Fruit fly (Drosophila melanogaster) whole organism, prepupa: ENCODE data around the gene oc.

Experiments used
- Blimp-1 ChIP-seq: fragments of 200-800 bp; sonication (Bioruptor generic); optimal IDR thresholded peaks from 3 replicates; lab custom pipeline; 2017; ENCODE audit warnings: missing biosample characterization, missing genetic modification characterization, mild to moderate bottlenecking, moderate library complexity, missing genetic modification reagents
- CG10631 ChIP-seq: fragments of 200-800 bp; sonication (Bioruptor generic); optimal IDR thresholded peaks from 2 replicates; lab custom pipeline; 2016; ENCODE audit warnings: missing biosample characterization, missing genetic modification characterization
- CG10669 ChIP-seq: fragments of 200-800 bp; sonication (Bioruptor generic); optimal IDR thresholded peaks from 3 replicates; lab custom pipeline; 2018; ENCODE audit warnings: missing biosample characterization, mild to moderate bottlenecking, missing genetic modification characterization, moderate library complexity
- CG11762 ChIP-seq: fragments of 200-800 bp; sonication (Bioruptor generic); optimal IDR thresholded peaks from 3 replicates; lab custom pipeline; 2016; ENCODE audit warnings: missing biosample characterization, missing genetic modification characterization; ENCODE audit not compliant: insufficient read depth
- CG1621 ChIP-seq: fragments of 200-800 bp; sonication (Bioruptor generic); optimal IDR thresholded peaks from 3 replicates; lab custom pipeline; 2018; ENCODE audit warnings: missing biosample characterization, mild to moderate bottlenecking, missing genetic modification characterization
- CG16779 ChIP-seq: fragments of 200-800 bp; sonication (Bioruptor generic); optimal IDR thresholded peaks from 3 replicates; lab custom pipeline; 2017; ENCODE audit warnings: missing biosample characterization, mild to moderate bottlenecking, missing genetic modification characterization
- CG3032 ChIP-seq: fragments of 200-800 bp; optimal IDR thresholded peaks from 2 replicates; lab custom pipeline; 2019; ENCODE audit warnings: missing biosample characterization, mild to moderate bottlenecking, missing genetic modification characterization, moderate library complexity
- CG31627 ChIP-seq: fragments of 200-800 bp; sonication (Bioruptor generic); optimal IDR thresholded peaks from 3 replicates; lab custom pipeline; 2016; ENCODE audit warnings: missing biosample characterization, missing genetic modification characterization
- CG32006 ChIP-seq: fragments of 200-800 bp; sonication (Bioruptor generic); optimal IDR thresholded peaks from 3 replicates; lab custom pipeline; 2017; ENCODE audit warnings: missing biosample characterization, mild to moderate bottlenecking, missing genetic modification characterization
- CG3919 ChIP-seq: fragments of 200-800 bp; sonication (Bioruptor generic); optimal IDR thresholded peaks from 3 replicates; lab custom pipeline; 2016; ENCODE audit warnings: missing biosample characterization, missing genetic modification characterization
- CG6163 ChIP-seq: fragments of 200-800 bp; sonication (Bioruptor generic); IDR thresholded peaks from 3 replicates; pipeline ENCODE4 v1.3.6; 2022; ENCODE audit warnings: missing biosample characterization, missing genetic modification characterization
- CG6276 ChIP-seq: fragments of 200-800 bp; sonication (Bioruptor generic); optimal IDR thresholded peaks from 2 replicates; lab custom pipeline; 2017; ENCODE audit warnings: missing biosample characterization, mild to moderate bottlenecking, missing genetic modification characterization
- CG6792 ChIP-seq: fragments of 200-800 bp; sonication (Bioruptor generic); optimal IDR thresholded peaks from 3 replicates; lab custom pipeline; 2016; ENCODE audit warnings: missing biosample characterization, missing genetic modification characterization
- CG6808 ChIP-seq: fragments of 200-800 bp; sonication (Bioruptor generic); optimal IDR thresholded peaks from 3 replicates; lab custom pipeline; 2017; ENCODE audit warnings: missing biosample characterization, missing genetic modification characterization, mild to moderate bottlenecking, moderate library complexity, missing genetic modification reagents
- CG6854 ChIP-seq: fragments of 200-800 bp; sonication (Bioruptor generic); optimal IDR thresholded peaks from 2 replicates; lab custom pipeline; 2017; ENCODE audit warnings: missing biosample characterization, mild to moderate bottlenecking, missing genetic modification characterization
- CG7368 ChIP-seq: fragments of 200-800 bp; sonication (Bioruptor generic); optimal IDR thresholded peaks from 3 replicates; lab custom pipeline; 2016; ENCODE audit warnings: missing biosample characterization, missing genetic modification characterization
- CG8119 ChIP-seq: fragments of 200-800 bp; sonication (Bioruptor generic); IDR thresholded peaks from 3 replicates; pipeline ENCODE4 v1.3.6; 2022; ENCODE audit warnings: missing biosample characterization, missing genetic modification characterization
- CG8319 ChIP-seq: fragments of 200-800 bp; sonication (Bioruptor generic); optimal IDR thresholded peaks from 3 replicates; lab custom pipeline; 2016; ENCODE audit warnings: missing biosample characterization, missing genetic modification characterization
- CG9139 ChIP-seq: fragments of 200-800 bp; sonication (Bioruptor generic); optimal IDR thresholded peaks from 3 replicates; lab custom pipeline; 2017; ENCODE audit warnings: missing biosample characterization, mild to moderate bottlenecking, missing genetic modification characterization
- Eip75B ChIP-seq: fragments of 200-800 bp; sonication (Bioruptor generic); optimal IDR thresholded peaks from 3 replicates; lab custom pipeline; 2016; ENCODE audit warnings: missing biosample characterization, missing genetic modification characterization
- Eip78C ChIP-seq: fragments of 200-800 bp; sonication (Bioruptor generic); peaks from one replicate; lab custom pipeline; 2016; ENCODE audit warnings: missing biosample characterization, missing genetic modification characterization
- Eip93F ChIP-seq: fragments of 200-800 bp; sonication (Bioruptor generic); optimal IDR thresholded peaks from 2 replicates; lab custom pipeline; 2016; ENCODE audit warnings: missing biosample characterization, mild to moderate bottlenecking, missing genetic modification characterization
- Ets21C ChIP-seq: fragments of 200-800 bp; sonication (Bioruptor generic); optimal IDR thresholded peaks from 3 replicates; lab custom pipeline; 2016; ENCODE audit warnings: missing biosample characterization, missing genetic modification characterization
- Ets96B ChIP-seq: fragments of 200-800 bp; optimal IDR thresholded peaks from 2 replicates; lab custom pipeline; 2019; ENCODE audit warnings: missing biosample characterization, mild to moderate bottlenecking, missing genetic modification characterization, moderate library complexity
- Gug ChIP-seq: fragments of 200-800 bp; sonication (Bioruptor generic); IDR thresholded peaks from 2 replicates; pipeline ENCODE4 v1.3.6; 2022; ENCODE audit warnings: missing biosample characterization, missing genetic modification characterization
- Hr39 ChIP-seq: fragments of 200-800 bp; sonication (Bioruptor generic); optimal IDR thresholded peaks from 2 replicates; lab custom pipeline; 2016; ENCODE audit warnings: missing biosample characterization, missing genetic modification characterization
- Hr4 ChIP-seq: fragments of 200-800 bp; sonication (Bioruptor generic); optimal IDR thresholded peaks from 3 replicates; lab custom pipeline; 2016; ENCODE audit warnings: missing biosample characterization, missing genetic modification characterization
- Lpt ChIP-seq: fragments of 200-800 bp; sonication (Bioruptor generic); optimal IDR thresholded peaks from 3 replicates; lab custom pipeline; 2016; ENCODE audit warnings: missing biosample characterization, missing genetic modification characterization
- Met ChIP-seq: fragments of 200-800 bp; sonication (Bioruptor generic); optimal IDR thresholded peaks from 3 replicates; lab custom pipeline; 2016; ENCODE audit warnings: missing biosample characterization, missing genetic modification characterization
- Smox ChIP-seq: fragments of 200-800 bp; sonication (Bioruptor generic); optimal IDR thresholded peaks from 3 replicates; lab custom pipeline; 2016; ENCODE audit warnings: missing biosample characterization, missing genetic modification characterization
- Sox102F ChIP-seq: fragments of 200-800 bp; sonication (Bioruptor generic); optimal IDR thresholded peaks from 2 replicates; lab custom pipeline; 2016; ENCODE audit warnings: missing biosample characterization, mild to moderate bottlenecking, missing genetic modification characterization
- Sox14 ChIP-seq: fragments of 200-800 bp; sonication (Bioruptor generic); optimal IDR thresholded peaks from 3 replicates; lab custom pipeline; 2016; ENCODE audit warnings: missing biosample characterization, missing genetic modification characterization
- achi ChIP-seq: fragments of 200-800 bp; sonication (Bioruptor generic); optimal IDR thresholded peaks from 3 replicates; lab custom pipeline; 2016; ENCODE audit warnings: missing biosample characterization, missing genetic modification characterization
- acj6 ChIP-seq: fragments of 200-800 bp; sonication (Bioruptor generic); optimal IDR thresholded peaks from 3 replicates; lab custom pipeline; 2016; ENCODE audit warnings: missing biosample characterization, missing genetic modification characterization
- cyc ChIP-seq: fragments of 200-800 bp; sonication (Bioruptor generic); optimal IDR thresholded peaks from 3 replicates; lab custom pipeline; 2016; ENCODE audit warnings: missing biosample characterization, missing genetic modification characterization
- dac ChIP-seq: fragments of 200-800 bp; sonication (Bioruptor generic); optimal IDR thresholded peaks from 2 replicates; lab custom pipeline; 2017; ENCODE audit warnings: missing biosample characterization, mild to moderate bottlenecking, missing genetic modification characterization
- dsx ChIP-seq: fragments of 200-800 bp; optimal IDR thresholded peaks from 3 replicates; lab custom pipeline; 2019; ENCODE audit warnings: missing biosample characterization, mild to moderate bottlenecking, missing genetic modification characterization, moderate library complexity; ENCODE audit not compliant: poor library complexity, severe bottlenecking
- eg ChIP-seq: fragments of 200-800 bp; sonication (Bioruptor generic); IDR thresholded peaks from 3 replicates; pipeline ENCODE4 v1.3.6; 2022; ENCODE audit warnings: missing biosample characterization, missing genetic modification characterization
- esn ChIP-seq: fragments of 200-800 bp; sonication (Bioruptor generic); optimal IDR thresholded peaks from 2 replicates; lab custom pipeline; 2016; ENCODE audit warnings: missing biosample characterization, mild to moderate bottlenecking, missing genetic modification characterization, moderate library complexity
- fd59A ChIP-seq: fragments of 200-800 bp; sonication (Bioruptor generic); optimal IDR thresholded peaks from 2 replicates; lab custom pipeline; 2017; ENCODE audit warnings: missing biosample characterization, mild to moderate bottlenecking, missing genetic modification characterization, missing genetic modification reagents
- fd85E ChIP-seq: fragments of 200-800 bp; sonication (Bioruptor generic); optimal IDR thresholded peaks from 3 replicates; lab custom pipeline; 2016; ENCODE audit warnings: missing biosample characterization, missing genetic modification characterization
- fkh ChIP-seq: fragments of 200-800 bp; sonication (Bioruptor generic); optimal IDR thresholded peaks from 3 replicates; lab custom pipeline; 2017; ENCODE audit warnings: missing biosample characterization, mild to moderate bottlenecking, missing genetic modification characterization, moderate library complexity
- lz ChIP-seq: fragments of 200-800 bp; sonication (Bioruptor generic); optimal IDR thresholded peaks from 3 replicates; lab custom pipeline; 2016; ENCODE audit warnings: missing biosample characterization, missing genetic modification characterization
- pdm3 ChIP-seq: fragments of 200-800 bp; sonication (Bioruptor generic); optimal IDR thresholded peaks from 3 replicates; lab custom pipeline; 2016; ENCODE audit warnings: missing biosample characterization, missing genetic modification characterization
- spab ChIP-seq: fragments of 200-800 bp; sonication (Bioruptor generic); optimal IDR thresholded peaks from 2 replicates; lab custom pipeline; 2017; ENCODE audit warnings: missing biosample characterization, mild to moderate bottlenecking, missing genetic modification characterization, missing genetic modification reagents
- ss ChIP-seq, 2 experiments: fragments of 200-800 bp; sonication (Bioruptor generic); optimal IDR thresholded peaks; 2 replicates in 1 of 2; 3 replicates in 1 of 2; lab custom pipeline; 2017 to 2018; ENCODE audit warnings: mild to moderate bottlenecking in 2 of 2, missing biosample characterization in 2 of 2, missing genetic modification characterization in 2 of 2, moderate library complexity in 1 of 2
- svp ChIP-seq: fragments of 200-800 bp; sonication (Bioruptor generic); peaks from one replicate; lab custom pipeline; 2016; ENCODE audit warnings: missing biosample characterization, missing genetic modification characterization
- vri ChIP-seq: fragments of 200-800 bp; sonication (Bioruptor generic); optimal IDR thresholded peaks from 3 replicates; lab custom pipeline; 2016; ENCODE audit warnings: missing biosample characterization, mild to moderate bottlenecking, missing genetic modification characterization

Gene oc

DNA sequence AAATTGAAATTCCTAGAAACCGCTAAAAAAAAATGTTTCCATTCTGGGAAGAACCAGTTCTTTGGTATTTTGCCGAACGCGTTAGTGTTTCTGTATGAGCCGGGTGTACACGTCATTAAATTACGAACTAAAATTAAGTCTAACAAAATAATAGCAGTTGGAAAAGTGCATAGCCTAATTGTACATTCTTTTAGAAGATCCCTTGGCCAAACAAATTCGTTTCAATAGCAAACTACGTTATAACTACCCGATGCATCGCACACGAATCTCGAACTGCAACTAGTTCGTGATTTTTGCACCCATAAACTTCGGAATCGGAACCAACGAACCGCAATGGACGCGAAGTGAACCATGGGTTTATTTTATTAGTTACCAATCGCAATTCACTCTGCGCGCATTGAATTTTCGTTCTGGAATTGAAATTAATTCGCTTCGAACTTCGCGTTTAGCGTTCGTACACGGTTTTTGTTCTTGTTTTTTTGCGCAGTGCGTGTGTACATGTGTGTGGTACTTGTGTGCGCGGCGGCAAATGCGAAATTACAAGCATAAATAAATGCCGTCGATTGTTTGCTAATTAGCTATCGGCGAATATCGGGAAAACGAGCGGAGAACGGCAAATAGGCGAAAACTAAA, 30.8 kb upstream of the oc start, which contains the start of gene CAH3 (continued):
- TF ChIP-seq spab (GFP tag; lab: Kevin White, UChicago): peak; percentile 89
- TF ChIP-seq CG11762 (GFP tag; lab: Kevin White, UChicago): peak; percentile 90
- TF ChIP-seq Gug (GFP tag; lab: Robert Waterston, UW): peak; percentile 90
- peak; percentile 98 for TF ChIP-seq Eip78C
- peak; percentile 96 for TF ChIP-seq CG6163
- TF ChIP-seq Eip75B (GFP tag; lab: Kevin White, UChicago): peak; percentile 94
- peak; percentile 94 for TF ChIP-seq Ets21C (GFP tag; lab: Kevin White, UChicago)
- peak; percentile 95 for TF ChIP-seq Sox102F (GFP tag; lab: Kevin White, UChicago)
- peak; percentile 96 for TF ChIP-seq Met (GFP tag; lab: Kevin White, UChicago)
- TF ChIP-seq vri (GFP tag; lab: Kevin White, UChicago): peak; percentile 89
- peak; percentile 83 for TF ChIP-seq Eip93F (GFP tag; lab: Kevin White, UChicago)
- TF ChIP-seq svp (GFP tag; lab: Kevin White, UChicago): peak; percentile 97
- peak; percentile 95 for TF ChIP-seq dac (GFP tag; lab: Kevin White, UChicago)
- peak; percentile 94 for TF ChIP-seq Ets96B (tag; lab: Kevin White, UChicago)
- peak; percentile 95 for TF ChIP-seq CG6792
- TF ChIP-seq Hr4 (GFP tag; lab: Kevin White, UChicago): peak; percentile 94
- TF ChIP-seq fd85E: peak; percentile 77
- TF ChIP-seq CG10669 (GFP tag; lab: Kevin White, UChicago): peak; percentile 96
- TF ChIP-seq pdm3: peak; percentile 96
- TF ChIP-seq CG8119 (GFP tag; lab: Robert Waterston, UW): peak; percentile 94
- TF ChIP-seq CG10631 (GFP tag; lab: Kevin White, UChicago): peak; percentile 93
- TF ChIP-seq Hr39: peak; percentile 96
- TF ChIP-seq Blimp-1 (GFP tag; lab: Kevin White, UChicago): peak; percentile 83
- TF ChIP-seq cyc: peak; percentile 95
- TF ChIP-seq achi: peak; percentile 92
- TF ChIP-seq Lpt (GFP tag; lab: Kevin White, UChicago): peak; percentile 88
- TF ChIP-seq acj6 (GFP tag; lab: Kevin White, UChicago): peak; percentile 95
- peak; percentile 91 for TF ChIP-seq CG6276
- TF ChIP-seq CG16779 (tag; lab: Kevin White, UChicago): peak; percentile 90
- peak; percentile 96 for TF ChIP-seq esn (GFP tag; lab: Kevin White, UChicago)
- peak; percentile 96 for TF ChIP-seq CG32006 (GFP tag; lab: Kevin White, UChicago)
- peak; percentile 97 for TF ChIP-seq lz (GFP tag; lab: Kevin White, UChicago)
- TF ChIP-seq ss (GFP tag; optimal IDR thresholded peaks at IDR 0.05; lab: Kevin White, UChicago): peak; percentile 94 to 96
- TF ChIP-seq Smox: peak; percentile 94
- peak; percentile 93 for TF ChIP-seq dsx (GFP tag; lab: Kevin White, UChicago)
- TF ChIP-seq CG31627 (GFP tag; lab: Kevin White, UChicago): peak; percentile 94
- TF ChIP-seq CG6808 (GFP tag; lab: Kevin White, UChicago): peak; percentile 93
- TF ChIP-seq CG8319 (GFP tag; lab: Kevin White, UChicago): peak; percentile 90
- peak; percentile 96 for TF ChIP-seq Sox14 (GFP tag; lab: Kevin White, UChicago)
- peak; percentile 92 for TF ChIP-seq CG9139

DNA sequence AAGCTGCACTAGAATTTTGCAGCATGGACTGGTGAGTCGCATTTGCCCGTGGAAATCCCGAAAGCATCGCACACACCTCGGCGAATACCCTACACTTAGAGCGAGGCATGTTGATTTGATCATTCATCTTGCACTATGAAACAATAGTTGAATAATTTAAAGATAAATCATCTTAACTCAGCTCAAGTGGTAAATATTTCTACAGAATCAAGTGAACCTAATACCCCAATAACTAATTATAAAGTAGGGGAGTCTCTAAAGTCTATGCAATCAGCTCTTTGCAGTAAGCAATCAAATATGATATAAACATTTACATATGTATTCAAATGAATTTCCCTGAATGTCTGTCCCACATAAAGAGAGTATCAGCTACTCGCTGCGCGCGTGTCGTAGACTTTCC, 27.0 kb upstream of the oc start:
- TF ChIP-seq dsx (GFP tag; lab: Kevin White, UChicago) (peak; percentile 82), Ets21C (GFP tag; lab: Kevin White, UChicago) (no peak), CG32006 (GFP tag; lab: Kevin White, UChicago) (peak; percentile 64), Hr4 (GFP tag; lab: Kevin White, UChicago) (peak; percentile 93), Gug (GFP tag; lab: Robert Waterston, UW) (peak; percentile 49), CG3032 (tag; lab: Kevin White, UChicago) (peak; percentile 77), acj6 (GFP tag; lab: Kevin White, UChicago) (peak; percentile 27), CG11762 (GFP tag; lab: Kevin White, UChicago) (peak; percentile 2), eg (peak; percentile 96), CG1621 (tag; lab: Kevin White, UChicago) (no peak), Met (GFP tag; lab: Kevin White, UChicago) (peak; percentile 69), ss (GFP tag; optimal IDR thresholded peaks at IDR 0.05; lab: Kevin White, UChicago) (peak; percentile 7 to 62), CG6854 (no peak), CG3919 (GFP tag; lab: Kevin White, UChicago) (no peak), fkh (GFP tag; lab: Kevin White, UChicago) (peak; percentile 14), vri (GFP tag; lab: Kevin White, UChicago) (peak; percentile 9), Sox102F (GFP tag; lab: Kevin White, UChicago) (peak; percentile 14), CG7368 (GFP tag; lab: Kevin White, UChicago) (peak; percentile 45), pdm3 (peak; percentile 40), Lpt (GFP tag; lab: Kevin White, UChicago) (no peak), Eip93F (GFP tag; lab: Kevin White, UChicago) (peak; percentile 76), fd59A (GFP tag; lab: Kevin White, UChicago) (no peak), CG16779 (tag; lab: Kevin White, UChicago) (peak; percentile 61)
